Worm (Caenorhabditis elegans) whole organism, late embryonic: ENCODE data around the gene F58A6.1.

Experiments
- ceh-30 ChIP-seq: fragments of 150-350 bp; optimal IDR thresholded peaks from 2 replicates; lab custom pipeline; 2014; ENCODE audit warnings: missing biosample characterization, missing genetic modification characterization
- hlh-6 ChIP-seq: sonication (generic microtip); optimal IDR thresholded peaks from 2 replicates; lab custom pipeline; 2016; ENCODE audit warnings: missing genotype, missing genetic modification characterization, missing compliant biosample characterization
- pha-4 ChIP-seq: fragments of 150-350 bp; optimal IDR thresholded peaks from 2 replicates; lab custom pipeline; 2018; ENCODE audit warnings: missing biosample characterization, missing genetic modification reagents, missing genetic modification characterization

DNA sequence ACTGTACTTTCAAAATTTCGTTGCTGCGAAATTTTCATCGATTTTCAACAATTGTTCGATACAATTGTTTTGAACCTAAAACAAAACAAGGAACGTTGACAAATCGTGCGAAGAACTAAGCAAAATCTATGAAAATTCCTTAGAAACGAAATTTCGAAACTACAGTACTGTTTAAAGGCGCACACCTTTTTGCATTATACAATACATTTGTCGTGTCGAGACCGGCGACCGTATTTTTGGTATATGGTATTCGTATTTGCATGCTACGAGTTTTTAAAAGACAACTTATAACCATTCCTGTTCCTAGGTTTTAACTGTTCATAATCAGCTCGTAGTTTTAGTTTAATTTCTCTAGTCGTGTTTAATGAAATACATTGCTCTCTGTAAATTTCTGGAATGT is 35.9 kb downstream of the F58A6.1 start:
- TF ChIP-seq ceh-30 (tag; lab: Kevin White, UChicago) (no peak), hlh-6 (tag; lab: Kevin White, UChicago) (no peak), pha-4 (tag; lab: Kevin White, UChicago) (no peak)
